Worm (Caenorhabditis elegans): ENCODE results near the gene rfs-1.

DNA sequence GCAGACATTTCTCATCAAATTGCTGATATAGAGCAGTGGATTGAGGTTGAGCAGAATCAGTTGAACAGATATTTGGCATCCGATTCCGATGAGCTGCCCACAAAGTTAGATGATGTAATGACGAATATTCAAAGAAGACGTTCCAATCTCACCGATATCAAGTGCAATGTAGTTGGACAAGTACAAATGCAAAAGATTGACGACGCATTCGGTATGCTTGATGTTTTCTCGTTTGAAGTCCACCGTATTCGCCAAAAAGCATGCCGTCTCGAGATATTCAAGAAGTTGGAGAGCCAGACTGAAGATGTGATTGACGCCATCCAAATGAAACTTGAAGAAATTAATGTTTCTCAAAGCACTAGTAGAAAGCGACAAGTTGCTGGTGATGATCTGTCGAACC lies 41.1 kb upstream of the rfs-1 start:
- TF ChIP-seq zag-1 (tag; optimal IDR thresholded peaks at IDR 0.05): no peak
- TF ChIP-seq lin-35 (GFP tag; optimal IDR thresholded peaks at IDR 0.05): no peak
- TF ChIP-seq dpl-1 (GFP tag; optimal IDR thresholded peaks at IDR 0.05): no peak
- no peak for TF ChIP-seq ztf-11 (tag; optimal IDR thresholded peaks at IDR 0.05)
- no peak for TF ChIP-seq snpc-4 (tag; optimal IDR thresholded peaks at IDR 0.05)

Measured in whole organism, L1 larva.